Worm (Caenorhabditis elegans): Measurements from ENCODE around the gene B0353.1.
A peak's percentile ranks its signal among the peaks of the same experiment; 100 is the strongest.

The B0353.1 gene

DNA sequence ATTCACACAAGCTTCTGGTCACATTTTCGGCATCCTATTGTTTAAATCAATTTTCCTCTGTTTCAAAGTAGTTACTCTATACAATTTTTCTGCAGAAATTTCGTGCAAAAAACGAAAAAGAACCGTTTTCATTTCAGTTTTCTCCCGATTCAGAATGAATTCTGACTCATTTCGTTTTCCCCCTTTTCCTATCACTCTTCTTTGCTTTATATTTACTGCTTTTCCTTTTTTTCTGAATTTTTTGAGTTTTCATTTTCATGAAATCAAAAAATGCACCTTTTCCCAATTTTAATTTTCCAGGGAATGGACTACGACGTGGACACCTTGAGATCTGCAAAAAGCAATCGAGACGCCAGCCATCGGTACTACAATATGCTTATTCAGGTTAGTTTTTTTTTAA lies at the start of gene B0353.1:
TSS of gene B0353.1 (plus strand) at position 301 of the 400 bp plus-strand sequence.
- no peak for TF ChIP-seq ceh-82 (tag; optimal IDR thresholded peaks at IDR 0.05)
- no peak for TF ChIP-seq nfya-1 (tag; optimal IDR thresholded peaks at IDR 0.05; ENCODE audit: insufficient read depth)
- TF ChIP-seq lsy-12 (tag; optimal IDR thresholded peaks at IDR 0.05), result no peak
- TF ChIP-seq egl-5 (tag; optimal IDR thresholded peaks at IDR 0.05), result no peak
- TF ChIP-seq fkh-2 (tag; optimal IDR thresholded peaks at IDR 0.05), result no peak
- no peak for TF ChIP-seq unc-62 (GFP tag; optimal IDR thresholded peaks at IDR 0.05)
- no peak for TF ChIP-seq aly-2 (tag; optimal IDR thresholded peaks at IDR 0.05)
- TF ChIP-seq lin-39 (tag; optimal IDR thresholded peaks at IDR 0.05), result no peak
- no peak for TF ChIP-seq ceh-28 (tag; optimal IDR thresholded peaks at IDR 0.05)
- TF ChIP-seq mml-1 (tag; optimal IDR thresholded peaks at IDR 0.05), result no peak
- no peak for TF ChIP-seq fos-1 (tag; optimal IDR thresholded peaks at IDR 0.05)
- no peak for TF ChIP-seq lin-15B (tag; optimal IDR thresholded peaks at IDR 0.05)
- TF ChIP-seq fkh-10 (GFP tag; optimal IDR thresholded peaks at IDR 0.05), result no peak
- no peak for TF ChIP-seq pqm-1 (tag; optimal IDR thresholded peaks at IDR 0.05)

DNA sequence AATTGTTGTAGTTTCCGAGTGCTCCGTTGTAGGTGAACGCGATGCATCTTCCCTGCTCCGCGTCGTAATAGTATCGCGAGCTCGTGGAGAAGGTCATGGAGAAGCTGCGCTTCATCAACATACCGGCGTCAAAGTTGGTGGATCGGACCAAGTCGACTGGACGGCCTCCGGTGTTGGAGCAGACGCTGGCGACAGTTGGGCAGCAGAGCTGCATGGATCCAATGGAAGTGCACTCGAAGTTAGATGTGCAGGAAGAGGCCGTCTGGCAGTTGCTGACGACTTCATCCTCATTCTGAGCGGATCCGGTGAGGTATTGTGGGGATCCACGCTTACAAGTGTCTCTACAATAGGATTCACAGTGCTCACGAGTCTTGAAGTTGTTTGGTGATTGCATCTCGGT lies 46.7 kb upstream of the B0353.1 start:
- no peak for TF ChIP-seq ceh-28 (tag; optimal IDR thresholded peaks at IDR 0.05)
- no peak for TF ChIP-seq nhr-237 (tag; optimal IDR thresholded peaks at IDR 0.05)
- TF ChIP-seq R02D3.7 (tag; optimal IDR thresholded peaks at IDR 0.05), result no peak
- no peak for TF ChIP-seq nhr-77 (tag; optimal IDR thresholded peaks at IDR 0.05)
- TF ChIP-seq fkh-2 (tag; optimal IDR thresholded peaks at IDR 0.05), result no peak
- no peak for TF ChIP-seq elt-2 (tag; optimal IDR thresholded peaks at IDR 0.05)
- TF ChIP-seq ceh-16 (tag; optimal IDR thresholded peaks at IDR 0.05), result no peak
- no peak for TF ChIP-seq egl-27 (tag; optimal IDR thresholded peaks at IDR 0.05)
- TF ChIP-seq fos-1 (tag; optimal IDR thresholded peaks at IDR 0.05), result no peak
- TF ChIP-seq ceh-82 (tag; optimal IDR thresholded peaks at IDR 0.05), result no peak
- no peak for TF ChIP-seq nhr-12 (tag; optimal IDR thresholded peaks at IDR 0.05)
- no peak for TF ChIP-seq lsy-12 (tag; optimal IDR thresholded peaks at IDR 0.05)
- TF ChIP-seq elt-3 (tag; optimal IDR thresholded peaks at IDR 0.05), result no peak
- TF ChIP-seq ZK546.5 (tag; optimal IDR thresholded peaks at IDR 0.05), result no peak
- no peak for TF ChIP-seq ama-1 (optimal IDR thresholded peaks at IDR 0.05)
- no peak for TF ChIP-seq egl-5 (tag; optimal IDR thresholded peaks at IDR 0.05)

- TF ChIP-seq nhr-76 (tag; optimal IDR thresholded peaks at IDR 0.05) (no peak), nhr-43 (tag; optimal IDR thresholded peaks at IDR 0.05; ENCODE audit: poor library complexity, severe bottlenecking) (no peak), daf-12 (tag; optimal IDR thresholded peaks at IDR 0.05) (no peak), nhr-28 (tag; optimal IDR thresholded peaks at IDR 0.05) (no peak), nhr-67 (tag; optimal IDR thresholded peaks at IDR 0.05) (no peak), fkh-2 (tag; optimal IDR thresholded peaks at IDR 0.05) (no peak), fos-1 (tag; optimal IDR thresholded peaks at IDR 0.05) (no peak), zag-1 (tag; optimal IDR thresholded peaks at IDR 0.05) (no peak), elt-2 (tag; optimal IDR thresholded peaks at IDR 0.05) (no peak), ama-1 (optimal IDR thresholded peaks at IDR 0.05) (no peak), mdl-1 (tag; optimal IDR thresholded peaks at IDR 0.05) (no peak), sea-2 (GFP tag; optimal IDR thresholded peaks at IDR 0.05) (no peak)
Measured at ce11 chrIII:512117-512516, 43.6 kb upstream of the B0353.1 start, which contains the start of gene F30H5.3. F30H5.3 (minus strand) TSS chrIII:512217.

ce11 chrIII:513360-513759 lies 42.4 kb upstream of the B0353.1 start:
- TF ChIP-seq fkh-10 (GFP tag; optimal IDR thresholded peaks at IDR 0.05) (no peak), nhr-67 (tag; optimal IDR thresholded peaks at IDR 0.05) (no peak), pha-4 (tag; optimal IDR thresholded peaks at IDR 0.05) (peak; percentile 16)

- TF ChIP-seq lsy-12 (tag; optimal IDR thresholded peaks at IDR 0.05) (no peak), aly-2 (tag; optimal IDR thresholded peaks at IDR 0.05) (no peak), nfya-1 (tag; optimal IDR thresholded peaks at IDR 0.05; ENCODE audit: insufficient read depth) (no peak), ceh-82 (tag; optimal IDR thresholded peaks at IDR 0.05) (no peak), mml-1 (tag; optimal IDR thresholded peaks at IDR 0.05) (no peak), pha-4 (tag; optimal IDR thresholded peaks at IDR 0.05) (no peak)
Measured at ce11 chrIII:523944-524343, 31.8 kb upstream of the B0353.1 start, which contains the start of gene T22F7.3. T22F7.3 (minus strand) TSS chrIII:524044.
